Fruit fly (Drosophila melanogaster) whole organism, adult: ENCODE results near the gene hth.

Experiments used
- CG11617 ChIP-seq: fragments of 200-800 bp; sonication (Bioruptor generic); optimal IDR thresholded peaks from 2 replicates; lab custom pipeline; 2017; ENCODE audit warnings: mild to moderate bottlenecking, missing biosample characterization, missing genetic modification reagents, missing genetic modification characterization
- CG12768 ChIP-seq: fragments of 200-800 bp; sonication (Bioruptor generic); optimal IDR thresholded peaks from 2 replicates; lab custom pipeline; 2017; ENCODE audit warnings: missing biosample characterization, missing genetic modification characterization, mild to moderate bottlenecking, moderate library complexity, missing genetic modification reagents
- CG14711 ChIP-seq: fragments of 200-800 bp; sonication (Bioruptor generic); optimal IDR thresholded peaks from 2 replicates; lab custom pipeline; 2018; ENCODE audit warnings: missing biosample characterization, mild to moderate bottlenecking, missing genetic modification characterization, moderate library complexity
- CG1620 ChIP-seq: fragments of 200-800 bp; sonication (Bioruptor generic); optimal IDR thresholded peaks from 2 replicates; lab custom pipeline; 2016; ENCODE audit warnings: missing biosample characterization, missing genetic modification characterization
- CG33017 ChIP-seq: fragments of 200-800 bp; sonication (Bioruptor generic); optimal IDR thresholded peaks from 2 replicates; lab custom pipeline; 2018; ENCODE audit warnings: missing biosample characterization, mild to moderate bottlenecking, missing genetic modification characterization, moderate library complexity
- CG5204 ChIP-seq: fragments of 200-800 bp; sonication (Bioruptor generic); optimal IDR thresholded peaks from 2 replicates; lab custom pipeline; 2016; ENCODE audit warnings: missing biosample characterization, missing genetic modification characterization
- CG7045 ChIP-seq: fragments of 200-800 bp; sonication (Bioruptor generic); optimal IDR thresholded peaks from 2 replicates; lab custom pipeline; 2017; ENCODE audit warnings: missing biosample characterization, mild to moderate bottlenecking, missing genetic modification characterization
- CG7101 ChIP-seq: fragments of 200-800 bp; sonication (Bioruptor generic); optimal IDR thresholded peaks from 2 replicates; lab custom pipeline; 2018; ENCODE audit warnings: missing biosample characterization, mild to moderate bottlenecking, missing genetic modification characterization, moderate library complexity
- Clk ChIP-seq: fragments of 200-800 bp; sonication (Bioruptor generic); optimal IDR thresholded peaks from 2 replicates; lab custom pipeline; 2017; ENCODE audit warnings: missing biosample characterization, missing genetic modification characterization
- Crg-1 ChIP-seq: fragments of 200-800 bp; sonication (Bioruptor generic); optimal IDR thresholded peaks from 2 replicates; lab custom pipeline; 2016; ENCODE audit warnings: missing biosample characterization, missing genetic modification characterization
- Hr96 ChIP-seq: fragments of 200-800 bp; sonication (Bioruptor generic); optimal IDR thresholded peaks from 2 replicates; lab custom pipeline; 2016; ENCODE audit warnings: missing biosample characterization, missing genetic modification characterization
- Mnt ChIP-seq: fragments of 200-800 bp; sonication (Bioruptor generic); optimal IDR thresholded peaks from 2 replicates; lab custom pipeline; 2016; ENCODE audit warnings: missing biosample characterization, mild to moderate bottlenecking, missing genetic modification characterization
- bab1 ChIP-seq: fragments of 200-800 bp; sonication (Bioruptor generic); optimal IDR thresholded peaks from 3 replicates; lab custom pipeline; 2019; ENCODE audit warnings: missing biosample characterization, mild to moderate bottlenecking, missing genetic modification characterization, moderate library complexity
- cic ChIP-seq: fragments of 200-800 bp; sonication (Bioruptor generic); optimal IDR thresholded peaks from 2 replicates; lab custom pipeline; 2017; ENCODE audit warnings: missing biosample characterization, mild to moderate bottlenecking, missing genetic modification characterization, moderate library complexity
- cnc ChIP-seq, 2 experiments: fragments of >200 bp; optimal IDR thresholded peaks; 2 replicates each; lab custom pipeline; 2017
- kay ChIP-seq: fragments of 200-800 bp; sonication (Bioruptor generic); peaks from one replicate; lab custom pipeline; 2016; ENCODE audit warnings: missing biosample characterization, missing genetic modification characterization, borderline replicate concordance
- ovo ChIP-seq: fragments of 200-800 bp; sonication (Bioruptor generic); optimal IDR thresholded peaks from 2 replicates; lab custom pipeline; 2016; ENCODE audit warnings: missing biosample characterization, missing genetic modification characterization
- pad ChIP-seq: fragments of 200-800 bp; sonication (Bioruptor generic); optimal IDR thresholded peaks from 3 replicates; lab custom pipeline; 2017; ENCODE audit warnings: missing biosample characterization, missing genetic modification characterization, mild to moderate bottlenecking, moderate library complexity, missing genetic modification reagents
- tj ChIP-seq: fragments of 200-800 bp; sonication (Bioruptor generic); optimal IDR thresholded peaks from 3 replicates; lab custom pipeline; 2017; ENCODE audit warnings: missing biosample characterization, mild to moderate bottlenecking, missing genetic modification characterization, moderate library complexity
- toe ChIP-seq: fragments of 200-800 bp; sonication (Bioruptor generic); optimal IDR thresholded peaks from 2 replicates; lab custom pipeline; 2016; ENCODE audit warnings: missing biosample characterization, missing genetic modification characterization

hth gene

DNA sequence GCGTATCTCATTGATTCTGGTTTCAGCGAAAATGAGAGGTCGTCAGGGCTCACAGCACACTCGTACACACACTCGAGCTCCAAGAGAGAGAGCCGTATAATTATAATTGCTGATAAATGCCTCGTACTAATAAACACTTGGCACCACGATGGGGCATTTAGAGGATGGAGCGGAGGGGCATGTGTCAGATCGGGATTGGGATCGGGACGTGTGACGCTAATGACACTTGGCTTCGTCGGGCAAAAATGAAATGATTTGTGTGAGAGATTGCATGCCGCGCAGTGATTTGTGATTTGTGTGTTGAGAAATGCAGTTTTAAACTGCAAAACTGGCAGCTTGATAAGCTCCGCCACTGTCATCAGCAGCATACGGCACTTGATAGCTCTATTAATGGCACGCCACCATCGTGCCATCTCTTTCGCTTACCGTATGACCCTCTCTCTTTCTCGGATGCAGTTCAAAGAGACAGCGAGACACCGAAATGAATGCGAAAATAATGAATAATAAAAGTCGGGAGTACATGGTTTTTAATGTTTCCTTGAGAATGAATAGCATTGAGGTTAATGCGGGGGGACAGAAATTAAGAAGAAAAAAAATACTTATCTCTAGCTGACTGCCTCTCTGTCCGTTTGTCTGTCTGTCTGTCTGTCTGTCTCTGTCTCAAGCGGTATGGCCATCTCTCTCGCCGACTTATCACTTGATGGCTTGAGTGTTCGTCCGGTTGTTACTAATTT, 82.3 kb downstream of the hth start:
- no peak for TF ChIP-seq Hr96 (GFP tag; lab: Kevin White, UChicago)
- TF ChIP-seq CG14711 (tag; lab: Kevin White, UChicago): no peak
- no peak for TF ChIP-seq ovo (GFP tag; lab: Kevin White, UChicago)
- no peak for TF ChIP-seq bab1 (GFP tag; lab: Kevin White, UChicago)
- TF ChIP-seq pad (GFP tag; lab: Kevin White, UChicago): no peak
- no peak for TF ChIP-seq cnc (optimal IDR thresholded peaks at IDR 0.05; lab: Kevin White, UChicago)
- TF ChIP-seq CG33017 (tag; lab: Kevin White, UChicago): no peak
- no peak for TF ChIP-seq tj (GFP tag; lab: Kevin White, UChicago)
- TF ChIP-seq Mnt (GFP tag; lab: Kevin White, UChicago): no peak
- TF ChIP-seq CG12768 (GFP tag; lab: Kevin White, UChicago): no peak
- TF ChIP-seq CG7101 (tag; lab: Kevin White, UChicago): no peak
- TF ChIP-seq CG7045 (GFP tag; lab: Kevin White, UChicago): no peak
- TF ChIP-seq CG5204: no peak

DNA sequence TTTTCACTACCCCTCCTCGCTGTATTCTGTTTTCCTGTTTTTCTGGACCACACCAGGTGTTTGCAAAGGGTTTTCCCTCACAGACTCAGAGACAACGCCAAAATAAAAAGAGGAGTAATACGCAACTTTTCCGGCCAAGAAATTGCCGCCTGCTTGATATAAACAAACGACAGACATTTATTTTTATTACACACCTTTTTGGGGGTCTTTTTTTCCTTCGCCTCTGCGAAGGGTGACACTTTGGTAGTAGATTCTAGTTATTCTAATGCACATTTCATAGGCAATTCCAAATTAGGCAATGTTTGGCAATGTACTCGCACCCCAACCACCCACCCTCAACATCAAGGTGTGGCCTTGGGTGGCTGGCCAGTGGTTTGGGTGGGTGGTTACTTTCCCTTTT, 84.8 kb downstream of the hth start:
- no peak for TF ChIP-seq kay (GFP tag; lab: Kevin White, UChicago)

DNA sequence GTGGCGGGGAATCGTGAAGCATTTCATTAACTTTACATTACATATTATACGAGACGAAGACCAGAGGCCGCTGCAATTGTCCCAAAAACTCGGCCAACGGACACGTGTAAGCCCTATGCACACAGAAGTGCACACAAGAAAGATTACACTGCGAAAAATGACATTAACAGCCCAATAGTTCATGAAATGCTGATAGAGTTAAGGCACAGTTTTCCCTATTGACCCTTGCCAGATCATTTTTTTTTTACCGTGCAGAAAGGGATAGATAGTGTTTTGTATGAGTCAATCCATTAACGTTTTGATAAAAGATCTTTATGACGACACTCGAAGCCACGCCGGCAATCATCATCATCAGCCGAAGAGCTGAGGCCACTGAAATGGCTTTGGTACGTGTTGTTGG, 85.8 kb downstream of the hth start:
- TF ChIP-seq CG7045 (GFP tag; lab: Kevin White, UChicago): no peak
- no peak for TF ChIP-seq Clk (GFP tag; lab: Kevin White, UChicago)
- no peak for TF ChIP-seq CG11617 (GFP tag; lab: Kevin White, UChicago)
- no peak for TF ChIP-seq tj (GFP tag; lab: Kevin White, UChicago)
- TF ChIP-seq pad (GFP tag; lab: Kevin White, UChicago): no peak
- no peak for TF ChIP-seq Hr96 (GFP tag; lab: Kevin White, UChicago)
- TF ChIP-seq cnc (optimal IDR thresholded peaks at IDR 0.05; lab: Kevin White, UChicago): no peak
- TF ChIP-seq CG12768 (GFP tag; lab: Kevin White, UChicago): no peak
- no peak for TF ChIP-seq CG14711 (tag; lab: Kevin White, UChicago)
- TF ChIP-seq cic (GFP tag; lab: Kevin White, UChicago): no peak
- TF ChIP-seq CG5204: no peak
- no peak for TF ChIP-seq CG7101 (tag; lab: Kevin White, UChicago)
- no peak for TF ChIP-seq CG33017 (tag; lab: Kevin White, UChicago)
- no peak for TF ChIP-seq Mnt (GFP tag; lab: Kevin White, UChicago)
- no peak for TF ChIP-seq ovo (GFP tag; lab: Kevin White, UChicago)
- TF ChIP-seq toe (GFP tag; lab: Kevin White, UChicago): no peak
- no peak for TF ChIP-seq CG1620 (GFP tag; lab: Kevin White, UChicago)
- no peak for TF ChIP-seq bab1 (GFP tag; lab: Kevin White, UChicago)
- TF ChIP-seq kay (GFP tag; lab: Kevin White, UChicago): no peak

DNA sequence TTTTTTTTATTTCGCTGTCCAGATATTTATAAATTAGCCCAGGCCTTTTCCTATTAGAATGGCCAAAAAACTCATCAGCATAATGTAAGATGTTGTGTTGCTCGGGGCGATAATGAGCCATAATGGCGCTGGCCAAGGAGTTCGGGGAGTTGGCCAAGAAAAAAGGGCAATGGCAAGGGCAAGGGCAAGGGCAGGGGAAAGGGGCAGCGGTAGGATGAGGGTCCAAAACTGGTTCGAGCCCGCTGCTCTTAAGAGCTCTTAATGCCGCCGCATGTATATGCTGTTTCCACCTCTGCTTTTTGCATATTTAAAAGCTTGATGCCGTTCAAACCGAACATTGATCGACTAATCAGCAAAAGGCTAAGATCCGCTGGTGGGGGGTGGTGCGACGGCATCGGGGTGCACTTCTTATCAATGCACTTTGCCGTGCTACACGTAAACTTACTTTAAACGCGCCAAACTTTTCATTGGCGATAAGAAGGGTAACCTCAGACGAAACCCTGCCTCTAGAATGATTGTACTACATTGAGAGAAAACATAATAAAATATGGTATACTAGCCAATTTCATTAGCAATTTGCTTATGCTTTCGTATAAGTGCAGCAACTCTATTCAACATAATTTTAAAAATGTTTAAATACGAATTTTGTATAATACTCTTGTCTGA, 88.2 kb downstream of the hth start:
- TF ChIP-seq Clk (GFP tag; lab: Kevin White, UChicago) (no peak), CG12768 (GFP tag; lab: Kevin White, UChicago) (no peak), toe (GFP tag; lab: Kevin White, UChicago) (no peak), Hr96 (GFP tag; lab: Kevin White, UChicago) (no peak), cnc (optimal IDR thresholded peaks at IDR 0.05; lab: Kevin White, UChicago) (no peak), CG7101 (tag; lab: Kevin White, UChicago) (no peak), cic (GFP tag; lab: Kevin White, UChicago) (no peak), CG33017 (tag; lab: Kevin White, UChicago) (no peak), Crg-1 (GFP tag; lab: Kevin White, UChicago) (no peak), CG5204 (no peak), CG1620 (GFP tag; lab: Kevin White, UChicago) (no peak), bab1 (GFP tag; lab: Kevin White, UChicago) (no peak), CG11617 (GFP tag; lab: Kevin White, UChicago) (no peak), kay (GFP tag; lab: Kevin White, UChicago) (no peak), tj (GFP tag; lab: Kevin White, UChicago) (no peak), pad (GFP tag; lab: Kevin White, UChicago) (no peak), CG14711 (tag; lab: Kevin White, UChicago) (no peak), CG7045 (GFP tag; lab: Kevin White, UChicago) (no peak), Mnt (GFP tag; lab: Kevin White, UChicago) (no peak), ovo (GFP tag; lab: Kevin White, UChicago) (no peak)

DNA sequence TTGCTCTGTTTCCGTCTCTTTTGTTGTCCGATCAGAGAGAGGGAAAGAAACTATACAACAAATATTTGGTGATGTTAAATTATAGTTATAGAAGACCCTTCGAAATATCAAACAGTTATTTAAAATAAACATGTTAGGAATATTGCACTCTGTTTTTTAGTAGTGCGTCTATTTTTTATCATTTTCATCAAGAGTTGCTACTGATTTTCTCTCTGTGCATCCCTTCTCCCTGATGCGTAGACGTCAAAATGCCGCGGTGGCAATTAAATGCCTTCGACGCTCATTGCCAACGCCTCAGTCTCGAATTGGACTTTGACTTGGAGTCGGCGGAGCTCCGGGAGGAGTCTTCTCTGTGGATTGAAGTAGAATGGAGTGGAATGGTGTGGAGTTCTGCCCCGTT, 89.2 kb downstream of the hth start:
- no peak for TF ChIP-seq CG12768 (GFP tag; lab: Kevin White, UChicago)
- no peak for TF ChIP-seq CG7101 (tag; lab: Kevin White, UChicago)
- no peak for TF ChIP-seq CG14711 (tag; lab: Kevin White, UChicago)
- no peak for TF ChIP-seq pad (GFP tag; lab: Kevin White, UChicago)
- TF ChIP-seq Mnt (GFP tag; lab: Kevin White, UChicago): no peak
- no peak for TF ChIP-seq CG33017 (tag; lab: Kevin White, UChicago)
- no peak for TF ChIP-seq CG5204
- no peak for TF ChIP-seq ovo (GFP tag; lab: Kevin White, UChicago)
- TF ChIP-seq tj (GFP tag; lab: Kevin White, UChicago): no peak
